Worm (Caenorhabditis elegans): ENCODE results near the gene C24H12.1.

DNA sequence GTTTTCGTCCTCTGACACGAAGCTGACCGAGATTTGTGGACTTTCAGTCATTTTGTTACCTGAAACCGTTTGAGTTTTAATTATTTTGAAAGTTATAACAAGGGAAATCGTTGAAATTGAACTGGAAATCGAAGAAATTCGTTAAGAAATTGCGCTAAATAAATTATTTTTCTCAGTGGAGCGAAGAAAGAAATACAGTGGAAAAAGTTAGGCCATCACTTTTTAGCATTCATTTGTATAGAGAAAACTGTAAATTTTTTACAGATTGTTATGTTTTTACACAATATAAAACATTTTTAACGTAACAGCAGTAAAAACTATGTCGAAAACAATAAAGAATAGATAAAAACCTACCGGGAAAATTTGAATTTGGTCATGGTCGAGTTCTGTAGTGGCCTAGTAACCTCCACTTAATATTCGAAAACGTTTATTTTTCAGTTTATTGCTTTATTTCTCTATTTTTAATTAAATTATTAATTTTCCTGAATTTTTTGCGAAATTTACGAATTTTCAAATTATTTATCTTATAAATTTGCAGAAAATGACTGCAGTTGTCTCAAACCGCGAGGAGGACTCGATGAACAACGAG is 43.2 kb downstream of the C24H12.1 start, which contains the start of the genes gldi-1 and prp-21:
- no peak for TF ChIP-seq unc-62 (GFP tag; optimal IDR thresholded peaks at IDR 0.05 in 1 of 2)
- TF ChIP-seq unc-62 (tag; optimal IDR thresholded peaks at IDR 0.05), result no peak
- TF ChIP-seq duxl-1 (tag; optimal IDR thresholded peaks at IDR 0.05; ENCODE audit: poor library complexity), result no peak
- no peak for TF ChIP-seq pqm-1 (tag; optimal IDR thresholded peaks at IDR 0.05)
- TF ChIP-seq F49E8.2 (tag; optimal IDR thresholded peaks at IDR 0.05; ENCODE audit: borderline replicate concordance), result no peak
- no peak for TF ChIP-seq D1046.2 (GFP tag; IDR thresholded peaks at IDR 0.05)
- no peak for TF ChIP-seq madf-5 (GFP tag; IDR thresholded peaks at IDR 0.05)
- no peak for TF ChIP-seq gei-8 (GFP tag; optimal IDR thresholded peaks at IDR 0.05)
- no peak for TF ChIP-seq aha-1 (tag)
- no peak for TF ChIP-seq daf-8 (GFP tag; IDR thresholded peaks at IDR 0.05)
- no peak for TF ChIP-seq egl-43 (GFP tag; IDR thresholded peaks at IDR 0.05)
- TF ChIP-seq nhr-76 (tag; optimal IDR thresholded peaks at IDR 0.05), result no peak
- no peak for TF ChIP-seq R02D3.7 (tag; optimal IDR thresholded peaks at IDR 0.05)
- TF ChIP-seq pha-4 (GFP tag; IDR thresholded peaks at IDR 0.05), result no peak
- no peak for TF ChIP-seq pha-4 (tag; optimal IDR thresholded peaks at IDR 0.05)
- TF ChIP-seq ces-1 (GFP tag; optimal IDR thresholded peaks at IDR 0.05), result peak; percentile 22
